Fruit fly (Drosophila melanogaster): ENCODE results near the gene Tdrd3.

The Tdrd3 gene

DNA sequence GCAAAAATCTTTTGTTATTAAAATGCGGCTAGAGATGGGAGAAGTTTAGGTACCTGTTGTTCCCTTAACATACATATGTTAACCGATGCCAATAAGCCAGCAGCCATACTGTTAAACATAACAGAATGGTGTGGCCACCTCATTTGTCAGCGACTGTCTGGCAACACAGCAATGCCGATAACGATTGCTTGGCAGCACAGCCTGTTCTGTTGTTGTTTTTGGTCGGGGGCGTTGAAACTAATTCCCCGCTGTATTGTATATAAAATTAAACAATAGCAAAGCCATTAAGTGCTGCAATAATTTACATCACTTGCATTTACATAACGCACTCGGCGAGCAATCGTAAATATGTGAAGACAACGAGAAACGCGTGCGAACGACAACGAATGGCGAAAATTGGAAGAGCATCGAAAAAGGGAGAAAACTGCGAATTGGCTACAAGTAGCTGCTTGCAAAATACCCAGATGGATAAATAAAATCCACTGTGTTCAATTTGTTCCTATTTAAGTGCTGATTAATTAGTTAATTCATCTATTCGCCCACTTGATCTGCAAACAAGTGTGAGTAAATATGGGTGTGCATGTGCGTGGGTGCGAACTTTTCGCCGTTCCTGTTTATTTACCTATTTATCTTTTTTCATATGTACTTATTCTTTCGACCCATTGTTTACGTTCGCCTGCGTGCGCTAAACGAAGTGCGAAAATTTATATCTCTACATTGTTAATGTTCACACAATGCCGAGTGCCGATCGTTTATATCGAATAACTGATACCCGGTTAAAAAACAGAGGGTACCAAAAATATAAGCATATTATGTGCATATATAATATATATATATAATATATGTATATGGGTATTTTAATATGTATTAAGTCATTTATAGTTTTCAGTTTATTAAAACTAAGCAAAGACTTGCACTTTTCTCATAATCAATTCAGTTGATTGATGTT lies 24.5 kb upstream of the Tdrd3 start, which contains the start of the genes Tsen34 and Mgat4a (continued):
- TF ChIP-seq CG12659 (GFP tag; optimal IDR thresholded peaks at IDR 0.05): peak; percentile 66
- no peak for TF ChIP-seq usp (GFP tag; optimal IDR thresholded peaks at IDR 0.05)
- TF ChIP-seq CG43689 (GFP tag; IDR thresholded peaks at IDR 0.05): no peak
- TF ChIP-seq lab (GFP tag; optimal IDR thresholded peaks at IDR 0.05): no peak
- TF ChIP-seq CG12219 (GFP tag; optimal IDR thresholded peaks at IDR 0.05): peak; percentile 2
- TF ChIP-seq CG1792 (GFP tag; optimal IDR thresholded peaks at IDR 0.05): peak; percentile 58
- peak; percentile 52 for TF ChIP-seq CG4854 (GFP tag; optimal IDR thresholded peaks at IDR 0.05)
- TF ChIP-seq gce (GFP tag; IDR thresholded peaks at IDR 0.05): no peak
- TF ChIP-seq CG1024 (GFP tag; IDR thresholded peaks at IDR 0.05): no peak; the same call in 1 of the 2 replicates
- no peak for TF ChIP-seq pb (GFP tag; optimal IDR thresholded peaks at IDR 0.05)
- no peak for TF ChIP-seq CG15073 (GFP tag; optimal IDR thresholded peaks at IDR 0.05)
- peak; percentile 84 for TF ChIP-seq MESR4 (GFP tag; optimal IDR thresholded peaks at IDR 0.05)
- no peak for TF ChIP-seq CG10959 (GFP tag; IDR thresholded peaks at IDR 0.05)
- peak; percentile 77 for TF ChIP-seq BtbVII (GFP tag; optimal IDR thresholded peaks at IDR 0.05)
- TF ChIP-seq CG16815 (GFP tag; optimal IDR thresholded peaks at IDR 0.05): no peak
- no peak for TF ChIP-seq pan (optimal IDR thresholded peaks at IDR 0.05)
- peak in 1 of 2 experiments; percentile 24 for TF ChIP-seq pan (GFP tag; optimal IDR thresholded peaks at IDR 0.05 in 1 of 2, IDR thresholded peaks at IDR 0.05 in 1 of 2)
- no peak for TF ChIP-seq grau (tag; optimal IDR thresholded peaks at IDR 0.05)
- no peak for TF ChIP-seq CG3726 (GFP tag; IDR thresholded peaks at IDR 0.05)
- TF ChIP-seq ewg (GFP tag; optimal IDR thresholded peaks at IDR 0.05): no peak
- TF ChIP-seq CG18011 (GFP tag; optimal IDR thresholded peaks at IDR 0.05): no peak
- TF ChIP-seq CG15601 (tag; optimal IDR thresholded peaks at IDR 0.05): no peak
- TF ChIP-seq Drgx (GFP tag; IDR thresholded peaks at IDR 0.05): no peak
- peak; percentile 43 for TF ChIP-seq CG15479 (GFP tag; optimal IDR thresholded peaks at IDR 0.05)
- no peak for TF ChIP-seq inv (GFP tag; IDR thresholded peaks at IDR 0.05; ENCODE audit: partially characterized antibody)
- no peak for TF ChIP-seq CG11560 (tag; IDR thresholded peaks at IDR 0.05)
- TF ChIP-seq Atf6 (GFP tag; IDR thresholded peaks at IDR 0.05): peak; percentile 73; the same call in 1 of the 2 replicates
- TF ChIP-seq ftz-f1 (GFP tag; optimal IDR thresholded peaks at IDR 0.05): no peak
- TF ChIP-seq wek (GFP tag; optimal IDR thresholded peaks at IDR 0.05): no peak
- TF ChIP-seq kni (GFP tag; optimal IDR thresholded peaks at IDR 0.05): peak; percentile 11
- TF ChIP-seq repo (GFP tag; optimal IDR thresholded peaks at IDR 0.05): peak; percentile 3
- TF ChIP-seq CG3065 (GFP tag; optimal IDR thresholded peaks at IDR 0.05): no peak
- TF ChIP-seq CG14860 (GFP tag; IDR thresholded peaks at IDR 0.05; ENCODE audit: partially characterized antibody): peak; percentile 31; the same call in 1 of the 3 replicates
- no peak for TF ChIP-seq sisA (GFP tag; IDR thresholded peaks at IDR 0.05)
- no peak for TF ChIP-seq CG7556 (GFP tag; optimal IDR thresholded peaks at IDR 0.05)
- no peak for TF ChIP-seq ro (GFP tag; IDR thresholded peaks at IDR 0.05)
- TF ChIP-seq bsh (GFP tag; optimal IDR thresholded peaks at IDR 0.05): no peak
- peak; percentile 39 for TF ChIP-seq fd3F (GFP tag; optimal IDR thresholded peaks at IDR 0.05)
- TF ChIP-seq E2f2 (GFP tag; IDR thresholded peaks at IDR 0.05): peak; percentile 37; the same call in 1 of the 2 replicates
- peak; percentile 26 for TF ChIP-seq Camta (GFP tag; optimal IDR thresholded peaks at IDR 0.05)
- no peak for TF ChIP-seq CG8290 (GFP tag; optimal IDR thresholded peaks at IDR 0.05)
- TF ChIP-seq CG8290 (tag; optimal IDR thresholded peaks at IDR 0.05): peak in 1 of 2 experiments; percentile 59
- peak; percentile 35 for TF ChIP-seq CG6813 (GFP tag; optimal IDR thresholded peaks at IDR 0.05)
- no peak for TF ChIP-seq CG12391 (tag; optimal IDR thresholded peaks at IDR 0.05)
- TF ChIP-seq CG1603 (tag; optimal IDR thresholded peaks at IDR 0.05): no peak
- TF ChIP-seq CG34422 (GFP tag; IDR thresholded peaks at IDR 0.05): peak; percentile 37; the same call in 1 of the 3 replicates
- no peak for TF ChIP-seq en (GFP tag; optimal IDR thresholded peaks at IDR 0.05)
- TF ChIP-seq CG7745 (tag; optimal IDR thresholded peaks at IDR 0.05): no peak
- no peak for TF ChIP-seq az2 (GFP tag; optimal IDR thresholded peaks at IDR 0.05)
